Worm (Caenorhabditis elegans) whole organism, L2 larva: ENCODE measurements around the gene txt-18.

Experiments
- C34F6.9 ChIP-seq: fragments of 150-350 bp; optimal IDR thresholded peaks from 2 replicates; lab custom pipeline; 2014; ENCODE audit warnings: missing biosample characterization, missing genetic modification characterization
- F13H6.1 ChIP-seq: sonication (generic microtip); optimal IDR thresholded peaks from 2 replicates; lab custom pipeline; 2016; ENCODE audit warnings: missing genetic modification characterization, missing compliant biosample characterization
- R02D3.7 ChIP-seq: fragments of 150-350 bp; optimal IDR thresholded peaks from 2 replicates; lab custom pipeline; 2014; ENCODE audit warnings: missing biosample characterization, missing genetic modification characterization
- Y55F3AM.14 ChIP-seq: fragments of 200-800 bp; sonication (Bioruptor generic); optimal IDR thresholded peaks from 2 replicates; lab custom pipeline; 2018; ENCODE audit warnings: mild to moderate bottlenecking, missing genetic modification characterization, missing compliant biosample characterization
- ZK546.5 ChIP-seq: sonication (generic microtip); optimal IDR thresholded peaks from 2 replicates; lab custom pipeline; 2017; ENCODE audit warnings: missing biosample characterization, missing genetic modification characterization
- alr-1 ChIP-seq: fragments of 150-350 bp; optimal IDR thresholded peaks from 2 replicates; lab custom pipeline; 2014; ENCODE audit warnings: missing biosample characterization, missing genetic modification characterization
- aly-2 ChIP-seq: fragments of 150-350 bp; optimal IDR thresholded peaks from 2 replicates; lab custom pipeline; 2014; ENCODE audit warnings: missing biosample characterization, missing genetic modification characterization
- ama-1 ChIP-seq: fragments of 150-350 bp; optimal IDR thresholded peaks from 2 replicates; lab custom pipeline; 2018; ENCODE audit warnings: inconsistent platforms
- blmp-1 ChIP-seq: sonication (generic microtip); optimal IDR thresholded peaks from 2 replicates; lab custom pipeline; 2017; ENCODE audit warnings: missing genetic modification characterization, mild to moderate bottlenecking, missing compliant biosample characterization, antibody characterized with exemption, moderate library complexity; ENCODE audit not compliant: insufficient read depth
- ceh-16 ChIP-seq: fragments of 150-350 bp; optimal IDR thresholded peaks from 2 replicates; lab custom pipeline; 2014; ENCODE audit warnings: missing biosample characterization, missing genetic modification characterization
- ceh-82 ChIP-seq: fragments of 150-350 bp; optimal IDR thresholded peaks from 2 replicates; lab custom pipeline; 2014; ENCODE audit warnings: missing biosample characterization, missing genetic modification characterization
- crh-2 ChIP-seq: sonication (generic microtip); optimal IDR thresholded peaks from 2 replicates; lab custom pipeline; 2017; ENCODE audit warnings: missing biosample characterization, missing genetic modification characterization
- dmd-4 ChIP-seq: sonication (generic microtip); optimal IDR thresholded peaks from 2 replicates; lab custom pipeline; 2017; ENCODE audit warnings: missing biosample characterization, missing genetic modification characterization
- egl-27 ChIP-seq: sonication (generic microtip); optimal IDR thresholded peaks from 3 replicates; lab custom pipeline; 2017; ENCODE audit warnings: missing biosample characterization, missing genetic modification reagents, missing genetic modification characterization
- elt-1 ChIP-seq: fragments of 150-350 bp; optimal IDR thresholded peaks from 2 replicates; lab custom pipeline; 2014; ENCODE audit warnings: missing biosample characterization, missing genetic modification characterization
- elt-3 ChIP-seq: sonication (generic microtip); optimal IDR thresholded peaks from 2 replicates; lab custom pipeline; 2017; ENCODE audit warnings: missing biosample characterization, missing genetic modification characterization
- fos-1 ChIP-seq: fragments of 150-350 bp; optimal IDR thresholded peaks from 2 replicates; lab custom pipeline; 2014; ENCODE audit warnings: missing biosample characterization, missing genetic modification characterization
- gmeb-1 ChIP-seq: fragments of 150-350 bp; optimal IDR thresholded peaks from 2 replicates; lab custom pipeline; 2014; ENCODE audit warnings: missing biosample characterization, missing genetic modification characterization
- lin-11 ChIP-seq: fragments of 150-350 bp; sonication (generic microtip); optimal IDR thresholded peaks from 2 replicates; lab custom pipeline; 2014; ENCODE audit warnings: missing biosample characterization, missing genetic modification characterization, inconsistent platforms, mixed read lengths
- lin-13 ChIP-seq: fragments of 150-350 bp; optimal IDR thresholded peaks from 2 replicates; lab custom pipeline; 2014; ENCODE audit warnings: missing biosample characterization, missing genetic modification reagents, missing genetic modification characterization
- lin-39 ChIP-seq: fragments of 150-350 bp; optimal IDR thresholded peaks from 2 replicates; lab custom pipeline; 2014; ENCODE audit warnings: missing biosample characterization, missing genetic modification reagents, missing genetic modification characterization
- lsy-2 ChIP-seq, 2 experiments: fragments of 150-350 bp in 1 of 2; sonication (generic microtip) in 1 of 2; optimal IDR thresholded peaks; 2 replicates each; lab custom pipeline; 2014 to 2017; ENCODE audit warnings: missing biosample characterization in 2 of 2, missing genetic modification characterization in 2 of 2
- mab-5 ChIP-seq: fragments of 150-350 bp; optimal IDR thresholded peaks from 2 replicates; lab custom pipeline; 2014; ENCODE audit warnings: missing biosample characterization, missing genetic modification characterization
- mbf-1 ChIP-seq: sonication (generic microtip); optimal IDR thresholded peaks from 2 replicates; lab custom pipeline; 2017; ENCODE audit warnings: missing biosample characterization, missing genetic modification characterization
- mdl-1 ChIP-seq, 2 experiments: fragments of 150-350 bp in 1 of 2; sonication (generic microtip) in 1 of 2; optimal IDR thresholded peaks; 2 replicates each; lab custom pipeline; 2017; ENCODE audit warnings: missing biosample characterization in 2 of 2, missing genetic modification characterization in 2 of 2
- nhr-10 ChIP-seq: sonication (generic microtip); optimal IDR thresholded peaks from 2 replicates; lab custom pipeline; 2017; ENCODE audit warnings: missing biosample characterization, missing genetic modification characterization
- nhr-11 ChIP-seq: fragments of 150-350 bp; optimal IDR thresholded peaks from 2 replicates; lab custom pipeline; 2014; ENCODE audit warnings: missing biosample characterization, missing genetic modification characterization
- nhr-12 ChIP-seq: fragments of 150-350 bp; optimal IDR thresholded peaks from 2 replicates; lab custom pipeline; 2014; ENCODE audit warnings: missing biosample characterization, missing genetic modification characterization
- nhr-129 ChIP-seq: fragments of 150-350 bp; optimal IDR thresholded peaks from 2 replicates; lab custom pipeline; 2014; ENCODE audit warnings: missing biosample characterization, missing genetic modification characterization
- nhr-23 ChIP-seq: fragments of 150-350 bp; optimal IDR thresholded peaks from 2 replicates; lab custom pipeline; 2014; ENCODE audit warnings: missing biosample characterization, missing genetic modification reagents, missing genetic modification characterization
- nhr-237 ChIP-seq: fragments of 150-350 bp; optimal IDR thresholded peaks from 2 replicates; lab custom pipeline; 2014; ENCODE audit warnings: missing biosample characterization, missing genetic modification characterization
- nhr-25 ChIP-seq: fragments of 150-350 bp; sonication (generic microtip); optimal IDR thresholded peaks from 3 replicates; lab custom pipeline; 2014; ENCODE audit warnings: missing biosample characterization, missing genetic modification characterization
- nhr-6 ChIP-seq: fragments of 150-350 bp; optimal IDR thresholded peaks from 2 replicates; lab custom pipeline; 2014; ENCODE audit warnings: missing biosample characterization, missing genetic modification characterization
- nhr-77 ChIP-seq: fragments of 150-350 bp; optimal IDR thresholded peaks from 2 replicates; lab custom pipeline; 2014; ENCODE audit warnings: missing biosample characterization, missing genetic modification characterization
- peb-1 ChIP-seq: fragments of 150-350 bp; optimal IDR thresholded peaks from 2 replicates; lab custom pipeline; 2014; ENCODE audit warnings: missing biosample characterization, missing genetic modification characterization
- sem-4 ChIP-seq: fragments of 150-350 bp; optimal IDR thresholded peaks from 2 replicates; lab custom pipeline; 2014; ENCODE audit warnings: missing biosample characterization, missing genetic modification reagents, missing genetic modification characterization
- skn-1 ChIP-seq: sonication (generic microtip); optimal IDR thresholded peaks from 2 replicates; lab custom pipeline; 2017; ENCODE audit warnings: missing biosample characterization, missing genetic modification characterization
- sma-3 ChIP-seq: sonication (generic microtip); optimal IDR thresholded peaks from 2 replicates; lab custom pipeline; 2016; ENCODE audit warnings: missing genetic modification reagents, missing genetic modification characterization, missing compliant biosample characterization
- sma-9 ChIP-seq, 2 experiments: fragments of 150-350 bp in 1 of 2; sonication (generic microtip) in 1 of 2; optimal IDR thresholded peaks; 2 replicates each; lab custom pipeline; 2014 to 2016; ENCODE audit warnings: missing genetic modification characterization in 2 of 2, mild to moderate bottlenecking in 1 of 2, missing biosample characterization in 1 of 2, missing compliant biosample characterization in 1 of 2, missing genetic modification reagents in 1 of 2, moderate library complexity in 1 of 2
- snpc-4 ChIP-seq: fragments of 150-350 bp; optimal IDR thresholded peaks from 2 replicates; lab custom pipeline; 2014; ENCODE audit warnings: missing biosample characterization, missing genetic modification characterization
- unc-39 ChIP-seq: fragments of 150-350 bp; optimal IDR thresholded peaks from 2 replicates; lab custom pipeline; 2014; ENCODE audit warnings: missing biosample characterization, missing genetic modification characterization
- unc-55 ChIP-seq: fragments of 150-350 bp; sonication (generic microtip); optimal IDR thresholded peaks from 3 replicates; lab custom pipeline; 2014; ENCODE audit warnings: missing biosample characterization, missing genetic modification reagents, missing genetic modification characterization
- unc-62 ChIP-seq: fragments of 150-350 bp; optimal IDR thresholded peaks from 2 replicates; lab custom pipeline; 2014; ENCODE audit warnings: missing biosample characterization, missing genetic modification reagents, missing genetic modification characterization
- zag-1 ChIP-seq: fragments of 150-350 bp; optimal IDR thresholded peaks from 2 replicates; lab custom pipeline; 2014; ENCODE audit warnings: missing biosample characterization, missing genetic modification characterization
- ztf-1 ChIP-seq: fragments of 200-800 bp; sonication (Bioruptor generic); conservative IDR thresholded peaks from 2 replicates; pipeline ENCODE4 v1.3.6; 2022; ENCODE audit warnings: missing genetic modification characterization, missing compliant biosample characterization
- ztf-11 ChIP-seq: sonication (generic microtip); optimal IDR thresholded peaks from 2 replicates; lab custom pipeline; 2017; ENCODE audit warnings: missing biosample characterization, missing genetic modification characterization
- ztf-4 ChIP-seq: fragments of 150-350 bp; optimal IDR thresholded peaks from 2 replicates; lab custom pipeline; 2014; ENCODE audit warnings: missing biosample characterization, missing genetic modification characterization

txt-18 gene

ce11 chrII:6347341-6348118 is 3.7 kb downstream of the txt-18 start, which contains the start of gene lgg-1 (continued):
- TF ChIP-seq lin-11 (tag; lab: Kevin White, UChicago) (peak; percentile 60), ztf-1 (GFP tag; lab: Robert Waterston, UW) (no peak), lsy-2 (tag; optimal IDR thresholded peaks at IDR 0.05; lab: Kevin White, UChicago) (peak; percentile 36 to 59), nhr-129 (tag; lab: Kevin White, UChicago) (peak; percentile 91), F13H6.1 (tag; lab: Kevin White, UChicago) (no peak), mdl-1 (tag; optimal IDR thresholded peaks at IDR 0.05; lab: Kevin White, UChicago) (peak; percentile 14 to 25), nhr-12 (tag; lab: Kevin White, UChicago) (no peak), nhr-10 (tag; lab: Kevin White, UChicago) (no peak), elt-3 (tag; lab: Kevin White, UChicago) (no peak), ceh-16 (tag; lab: Kevin White, UChicago) (no peak), C34F6.9 (peak; percentile 81), egl-27 (peak; percentile 45), alr-1 (no peak), peb-1 (tag; lab: Kevin White, UChicago) (no peak), mab-5 (tag; lab: Kevin White, UChicago) (no peak), nhr-237 (no peak), mbf-1 (tag; lab: Kevin White, UChicago) (no peak), nhr-23 (no peak), unc-55 (peak; percentile 68), gmeb-1 (tag; lab: Kevin White, UChicago) (no peak)

- TF ChIP-seq ceh-82, result peak; percentile 44
- TF ChIP-seq nhr-12 (tag; lab: Kevin White, UChicago), result no peak
- peak; percentile 72 to 92 for TF ChIP-seq lsy-2 (tag; optimal IDR thresholded peaks at IDR 0.05; lab: Kevin White, UChicago)
- TF ChIP-seq ZK546.5 (tag; lab: Kevin White, UChicago), result no peak
- peak; percentile 64 for TF ChIP-seq unc-62
- peak; percentile 65 for TF ChIP-seq nhr-6 (tag; lab: Kevin White, UChicago)
- TF ChIP-seq sem-4, result peak; percentile 87
- TF ChIP-seq F13H6.1 (tag; lab: Kevin White, UChicago), result peak; percentile 95
- no peak for TF ChIP-seq unc-39
- no peak for TF ChIP-seq elt-3 (tag; lab: Kevin White, UChicago)
- TF ChIP-seq lin-11 (tag; lab: Kevin White, UChicago), result peak; percentile 82
- peak; percentile 95 for TF ChIP-seq sma-3 (GFP tag; lab: Kevin White, UChicago)
- TF ChIP-seq C34F6.9, result peak; percentile 98
- TF ChIP-seq R02D3.7 (tag; lab: Kevin White, UChicago), result no peak
- TF ChIP-seq sma-9 (GFP tag; optimal IDR thresholded peaks at IDR 0.05; lab: Kevin White, UChicago), result peak; percentile 96
- TF ChIP-seq sma-9 (tag; optimal IDR thresholded peaks at IDR 0.05; lab: Kevin White, UChicago), result no peak
- peak; percentile 61 for TF ChIP-seq nhr-237
- TF ChIP-seq elt-1 (tag; lab: Kevin White, UChicago), result peak; percentile 66
- peak; percentile 83 for TF ChIP-seq gmeb-1 (tag; lab: Kevin White, UChicago)
- TF ChIP-seq mbf-1 (tag; lab: Kevin White, UChicago), result no peak
- TF ChIP-seq zag-1 (tag; lab: Kevin White, UChicago), result peak; percentile 58
- TF ChIP-seq Y55F3AM.14 (GFP tag; lab: Kevin White, UChicago), result peak; percentile 56
- TF ChIP-seq nhr-23, result no peak
- TF ChIP-seq ama-1 (lab: Kevin White, UChicago), result peak; percentile 99
- TF ChIP-seq ztf-1 (GFP tag; lab: Robert Waterston, UW), result no peak
- TF ChIP-seq ztf-11, result no peak
- peak; percentile 56 to 87 for TF ChIP-seq mdl-1 (tag; optimal IDR thresholded peaks at IDR 0.05; lab: Kevin White, UChicago)
- no peak for TF ChIP-seq lin-39 (tag; lab: Kevin White, UChicago)
- peak; percentile 84 for TF ChIP-seq egl-27
- TF ChIP-seq blmp-1, result peak; percentile 90
- TF ChIP-seq alr-1, result no peak
- TF ChIP-seq aly-2, result no peak
- TF ChIP-seq snpc-4, result peak; percentile 47
- no peak for TF ChIP-seq nhr-77 (tag; lab: Kevin White, UChicago)
- TF ChIP-seq nhr-25 (tag; lab: Kevin White, UChicago), result peak; percentile 96
- TF ChIP-seq nhr-10 (tag; lab: Kevin White, UChicago), result peak; percentile 56
- peak; percentile 95 for TF ChIP-seq nhr-129 (tag; lab: Kevin White, UChicago)
- TF ChIP-seq peb-1 (tag; lab: Kevin White, UChicago), result no peak
- peak; percentile 89 for TF ChIP-seq ztf-4 (tag; lab: Kevin White, UChicago)
- no peak for TF ChIP-seq nhr-11 (tag; lab: Kevin White, UChicago)
- no peak for TF ChIP-seq dmd-4 (tag; lab: Kevin White, UChicago)
- peak; percentile 92 for TF ChIP-seq fos-1 (tag; lab: Kevin White, UChicago)
- peak; percentile 83 for TF ChIP-seq lin-13 (GFP tag; lab: Kevin White, UChicago)
- TF ChIP-seq unc-55, result peak; percentile 89
- TF ChIP-seq mab-5 (tag; lab: Kevin White, UChicago), result peak; percentile 90
- TF ChIP-seq skn-1, result no peak
- peak; percentile 96 for TF ChIP-seq crh-2
- peak; percentile 84 for TF ChIP-seq ceh-16 (tag; lab: Kevin White, UChicago)
Observed at ce11 chrII:6348360-6348759, 4.5 kb downstream of the txt-18 start.
